Worm (Caenorhabditis elegans): Measurements from ENCODE around the gene F38B6.7.

The F38B6.7 gene

DNA sequence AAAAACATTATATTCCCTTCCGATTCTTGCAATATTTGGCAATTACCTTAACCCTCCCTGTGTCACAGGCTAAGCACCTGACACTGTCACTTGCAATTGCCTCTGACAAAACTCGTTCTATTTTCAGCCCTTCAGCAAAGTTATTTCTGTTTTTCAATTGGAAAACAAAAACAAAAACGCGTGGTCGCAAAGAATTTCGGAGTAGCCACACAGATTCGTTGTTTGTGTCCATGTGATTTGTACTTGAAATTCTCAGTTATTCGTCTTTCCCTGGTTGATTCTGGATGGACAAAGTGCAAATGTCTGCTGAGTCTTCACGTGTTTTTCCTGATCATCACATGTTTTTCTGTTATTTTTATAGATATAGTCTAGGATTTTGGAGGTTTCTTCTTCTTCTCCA, 37.3 kb upstream of the F38B6.7 start:
- TF ChIP-seq mab-5 (tag; optimal IDR thresholded peaks at IDR 0.05), result no peak
- TF ChIP-seq ceh-82 (tag; optimal IDR thresholded peaks at IDR 0.05), result no peak
- TF ChIP-seq ztf-4 (tag; optimal IDR thresholded peaks at IDR 0.05), result no peak
- TF ChIP-seq peb-1 (tag; optimal IDR thresholded peaks at IDR 0.05), result no peak
- no peak for TF ChIP-seq gmeb-1 (tag; optimal IDR thresholded peaks at IDR 0.05)
- TF ChIP-seq nhr-12 (tag; optimal IDR thresholded peaks at IDR 0.05), result no peak
- TF ChIP-seq ZK546.5 (tag; optimal IDR thresholded peaks at IDR 0.05), result no peak
- TF ChIP-seq ama-1 (optimal IDR thresholded peaks at IDR 0.05), result no peak
- TF ChIP-seq fos-1 (tag; optimal IDR thresholded peaks at IDR 0.05), result no peak
- no peak for TF ChIP-seq blmp-1 (tag; optimal IDR thresholded peaks at IDR 0.05; ENCODE audit: insufficient read depth)
- no peak for TF ChIP-seq alr-1 (tag; optimal IDR thresholded peaks at IDR 0.05)
- no peak for TF ChIP-seq elt-1 (tag; optimal IDR thresholded peaks at IDR 0.05)
- TF ChIP-seq snpc-4 (tag; optimal IDR thresholded peaks at IDR 0.05), result no peak
- TF ChIP-seq lin-11 (tag; optimal IDR thresholded peaks at IDR 0.05), result no peak
- no peak for TF ChIP-seq nhr-237 (tag; optimal IDR thresholded peaks at IDR 0.05)
- peak; percentile 65 for TF ChIP-seq sma-3 (GFP tag; optimal IDR thresholded peaks at IDR 0.05)
- peak; percentile 45 for TF ChIP-seq crh-2 (tag; optimal IDR thresholded peaks at IDR 0.05)
- no peak for TF ChIP-seq nhr-77 (tag; optimal IDR thresholded peaks at IDR 0.05)
- TF ChIP-seq C34F6.9 (tag; optimal IDR thresholded peaks at IDR 0.05), result peak; percentile 57
- no peak for TF ChIP-seq egl-27 (tag; optimal IDR thresholded peaks at IDR 0.05)
- no peak for TF ChIP-seq sem-4 (tag; optimal IDR thresholded peaks at IDR 0.05)
- no peak for TF ChIP-seq nhr-23 (tag; optimal IDR thresholded peaks at IDR 0.05)
- TF ChIP-seq ztf-1 (GFP tag; conservative IDR thresholded peaks at IDR 0.05), result no peak
- no peak for TF ChIP-seq aly-2 (tag; optimal IDR thresholded peaks at IDR 0.05)
- TF ChIP-seq sma-9 (GFP tag; optimal IDR thresholded peaks at IDR 0.05), result peak; percentile 85
- no peak for TF ChIP-seq sma-9 (tag; optimal IDR thresholded peaks at IDR 0.05)
- TF ChIP-seq nhr-6 (tag; optimal IDR thresholded peaks at IDR 0.05), result no peak
- peak; percentile 83 for TF ChIP-seq nhr-129 (tag; optimal IDR thresholded peaks at IDR 0.05)
- TF ChIP-seq nhr-10 (tag; optimal IDR thresholded peaks at IDR 0.05), result no peak
- peak; percentile 63 for TF ChIP-seq F13H6.1 (tag; optimal IDR thresholded peaks at IDR 0.05)
- no peak for TF ChIP-seq Y55F3AM.14 (GFP tag; optimal IDR thresholded peaks at IDR 0.05)
- TF ChIP-seq lsy-2 (tag; optimal IDR thresholded peaks at IDR 0.05), result peak in 1 of 2 experiments; percentile 58
- no peak for TF ChIP-seq zag-1 (tag; optimal IDR thresholded peaks at IDR 0.05)
- TF ChIP-seq dmd-4 (tag; optimal IDR thresholded peaks at IDR 0.05), result no peak
- TF ChIP-seq ztf-11 (tag; optimal IDR thresholded peaks at IDR 0.05), result no peak
- TF ChIP-seq mdl-1 (tag; optimal IDR thresholded peaks at IDR 0.05), result peak in 1 of 2 experiments; percentile 27
- TF ChIP-seq unc-62 (GFP tag; optimal IDR thresholded peaks at IDR 0.05), result no peak
- peak; percentile 81 for TF ChIP-seq nhr-21 (tag; optimal IDR thresholded peaks at IDR 0.05)
- no peak for TF ChIP-seq ceh-16 (tag; optimal IDR thresholded peaks at IDR 0.05)
- no peak for TF ChIP-seq R02D3.7 (tag; optimal IDR thresholded peaks at IDR 0.05)
- TF ChIP-seq nhr-11 (tag; optimal IDR thresholded peaks at IDR 0.05), result no peak
- peak; percentile 70 for TF ChIP-seq nhr-25 (tag; optimal IDR thresholded peaks at IDR 0.05)
- TF ChIP-seq lin-13 (GFP tag; optimal IDR thresholded peaks at IDR 0.05), result no peak
- TF ChIP-seq unc-55 (GFP tag; optimal IDR thresholded peaks at IDR 0.05), result no peak
- no peak for TF ChIP-seq unc-39 (tag; optimal IDR thresholded peaks at IDR 0.05)
- TF ChIP-seq elt-3 (tag; optimal IDR thresholded peaks at IDR 0.05), result no peak
- TF ChIP-seq mbf-1 (tag; optimal IDR thresholded peaks at IDR 0.05), result no peak
- TF ChIP-seq lin-39 (tag; optimal IDR thresholded peaks at IDR 0.05), result no peak
- no peak for TF ChIP-seq skn-1 (tag; optimal IDR thresholded peaks at IDR 0.05)

DNA sequence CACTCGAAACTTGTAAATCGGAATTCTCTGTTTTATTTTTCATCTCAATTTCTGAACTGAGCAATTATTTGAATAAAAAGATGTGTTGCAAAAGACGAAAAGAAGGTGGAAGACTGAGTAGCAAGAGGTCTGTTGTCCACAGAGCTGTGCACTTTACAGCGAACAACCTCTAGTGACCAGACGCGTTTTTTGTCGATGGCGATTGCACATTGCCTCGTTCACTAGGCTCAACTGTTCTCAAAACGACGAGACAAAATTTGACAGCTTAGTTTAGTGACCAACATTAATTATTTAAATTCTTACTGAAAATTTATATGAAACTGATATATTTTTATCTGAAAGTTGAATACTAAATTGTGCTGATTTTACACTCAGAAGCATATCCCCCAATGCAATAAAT, 35.0 kb upstream of the F38B6.7 start, which contains the start of gene R03E9.2:
TSS of gene R03E9.2 (minus strand) at position 101 of the 400 bp plus-strand sequence.
- TF ChIP-seq egl-27 (tag; optimal IDR thresholded peaks at IDR 0.05) (no peak), dmd-4 (tag; optimal IDR thresholded peaks at IDR 0.05) (no peak), unc-39 (tag; optimal IDR thresholded peaks at IDR 0.05) (no peak), sma-3 (GFP tag; optimal IDR thresholded peaks at IDR 0.05) (no peak), F13H6.1 (tag; optimal IDR thresholded peaks at IDR 0.05) (no peak), nhr-10 (tag; optimal IDR thresholded peaks at IDR 0.05) (no peak), snpc-4 (tag; optimal IDR thresholded peaks at IDR 0.05) (no peak), ztf-4 (tag; optimal IDR thresholded peaks at IDR 0.05) (no peak)

Data from whole organism, L2 larva.